Worm (Caenorhabditis elegans): ENCODE results near the gene hil-3.

Gene hil-3

ce11 chrX:8158975-8159813, at the start of gene hil-3:
hil-3 (plus strand) TSS chrX:8159169.
- TF ChIP-seq M03D4.4 (tag; optimal IDR thresholded peaks at IDR 0.05) (no peak), ceh-39 (tag; optimal IDR thresholded peaks at IDR 0.05) (no peak), zip-8 (tag; optimal IDR thresholded peaks at IDR 0.05) (no peak), nhr-12 (tag; optimal IDR thresholded peaks at IDR 0.05) (no peak), tbx-8 (GFP tag; optimal IDR thresholded peaks at IDR 0.05) (no peak), ceh-83 (GFP tag; optimal IDR thresholded peaks at IDR 0.05) (peak; percentile 64), sem-2 (GFP tag; optimal IDR thresholded peaks at IDR 0.05) (peak; percentile 26), bed-3 (GFP tag; optimal IDR thresholded peaks at IDR 0.05) (no peak), nhr-76 (tag; optimal IDR thresholded peaks at IDR 0.05) (no peak), nhr-28 (tag; optimal IDR thresholded peaks at IDR 0.05) (no peak), ces-1 (GFP tag; optimal IDR thresholded peaks at IDR 0.05) (no peak), drap-1 (GFP tag; optimal IDR thresholded peaks at IDR 0.05) (no peak), elt-3 (tag; optimal IDR thresholded peaks at IDR 0.05) (no peak), hlh-1 (tag; optimal IDR thresholded peaks at IDR 0.05) (no peak), blmp-1 (tag; optimal IDR thresholded peaks at IDR 0.05) (no peak), ham-2 (GFP tag; optimal IDR thresholded peaks at IDR 0.05) (no peak), ztf-11 (tag; optimal IDR thresholded peaks at IDR 0.05) (peak; percentile 40), unc-120 (tag; optimal IDR thresholded peaks at IDR 0.05; ENCODE audit: poor library complexity, severe bottlenecking) (no peak), unc-39 (tag; optimal IDR thresholded peaks at IDR 0.05) (no peak), nhr-2 (tag; optimal IDR thresholded peaks at IDR 0.05) (no peak), unc-62 (GFP tag; optimal IDR thresholded peaks at IDR 0.05) (no peak), mab-5 (tag; optimal IDR thresholded peaks at IDR 0.05) (no peak), pha-4 (tag; optimal IDR thresholded peaks at IDR 0.05) (peak; percentile 34), lin-13 (tag; optimal IDR thresholded peaks at IDR 0.05) (peak; percentile 75), mep-1 (tag; optimal IDR thresholded peaks at IDR 0.05) (peak; percentile 76), snpc-4 (tag; optimal IDR thresholded peaks at IDR 0.05) (no peak), cnd-1 (tag; optimal IDR thresholded peaks at IDR 0.05) (peak; percentile 48), ceh-43 (GFP tag; optimal IDR thresholded peaks at IDR 0.05) (no peak), mls-2 (tag; optimal IDR thresholded peaks at IDR 0.05) (no peak), sptf-1 (tag; optimal IDR thresholded peaks at IDR 0.05) (no peak), nhr-237 (tag; optimal IDR thresholded peaks at IDR 0.05) (no peak), lsy-2 (tag; optimal IDR thresholded peaks at IDR 0.05) (peak; percentile 11), lin-32 (GFP tag; optimal IDR thresholded peaks at IDR 0.05) (no peak), elt-1 (tag; optimal IDR thresholded peaks at IDR 0.05; ENCODE audit: borderline replicate concordance, insufficient read depth) (no peak), flh-1 (GFP tag; optimal IDR thresholded peaks at IDR 0.05) (no peak)

- TF ChIP-seq mls-2 (tag; optimal IDR thresholded peaks at IDR 0.05): no peak
- TF ChIP-seq ceh-39 (tag; optimal IDR thresholded peaks at IDR 0.05): no peak
- no peak for TF ChIP-seq elt-1 (tag; optimal IDR thresholded peaks at IDR 0.05; ENCODE audit: borderline replicate concordance, insufficient read depth)
- no peak for TF ChIP-seq lin-13 (tag; optimal IDR thresholded peaks at IDR 0.05)
- TF ChIP-seq bed-3 (GFP tag; optimal IDR thresholded peaks at IDR 0.05): no peak
- TF ChIP-seq sptf-1 (tag; optimal IDR thresholded peaks at IDR 0.05): no peak
- TF ChIP-seq flh-1 (GFP tag; optimal IDR thresholded peaks at IDR 0.05): no peak
- TF ChIP-seq mep-1 (tag; optimal IDR thresholded peaks at IDR 0.05): no peak
- no peak for TF ChIP-seq nhr-28 (tag; optimal IDR thresholded peaks at IDR 0.05)
- TF ChIP-seq ceh-83 (GFP tag; optimal IDR thresholded peaks at IDR 0.05): no peak
Measured at ce11 chrX:8109531-8109930, 49.4 kb upstream of the hil-3 start.

- TF ChIP-seq nhr-28 (tag; optimal IDR thresholded peaks at IDR 0.05) (no peak), ceh-39 (tag; optimal IDR thresholded peaks at IDR 0.05) (no peak), ceh-43 (GFP tag; optimal IDR thresholded peaks at IDR 0.05) (no peak), elt-3 (tag; optimal IDR thresholded peaks at IDR 0.05) (no peak), blmp-1 (tag; optimal IDR thresholded peaks at IDR 0.05) (no peak), nhr-2 (tag; optimal IDR thresholded peaks at IDR 0.05) (no peak), ceh-83 (GFP tag; optimal IDR thresholded peaks at IDR 0.05) (no peak), zip-8 (tag; optimal IDR thresholded peaks at IDR 0.05) (no peak), sptf-1 (tag; optimal IDR thresholded peaks at IDR 0.05) (no peak), snpc-4 (tag; optimal IDR thresholded peaks at IDR 0.05) (no peak), unc-39 (tag; optimal IDR thresholded peaks at IDR 0.05) (no peak), lsy-2 (tag; optimal IDR thresholded peaks at IDR 0.05) (no peak), tbx-8 (GFP tag; optimal IDR thresholded peaks at IDR 0.05) (no peak), mab-5 (tag; optimal IDR thresholded peaks at IDR 0.05) (no peak), M03D4.4 (tag; optimal IDR thresholded peaks at IDR 0.05) (no peak), nhr-76 (tag; optimal IDR thresholded peaks at IDR 0.05) (no peak), hlh-1 (tag; optimal IDR thresholded peaks at IDR 0.05) (no peak), mep-1 (tag; optimal IDR thresholded peaks at IDR 0.05) (no peak)
Measured at ce11 chrX:8110193-8110592, 48.8 kb upstream of the hil-3 start, which contains the start of gene K07E3.1. K07E3.1 (plus strand) TSS chrX:8110439.
